In the genomic region with DNA sequence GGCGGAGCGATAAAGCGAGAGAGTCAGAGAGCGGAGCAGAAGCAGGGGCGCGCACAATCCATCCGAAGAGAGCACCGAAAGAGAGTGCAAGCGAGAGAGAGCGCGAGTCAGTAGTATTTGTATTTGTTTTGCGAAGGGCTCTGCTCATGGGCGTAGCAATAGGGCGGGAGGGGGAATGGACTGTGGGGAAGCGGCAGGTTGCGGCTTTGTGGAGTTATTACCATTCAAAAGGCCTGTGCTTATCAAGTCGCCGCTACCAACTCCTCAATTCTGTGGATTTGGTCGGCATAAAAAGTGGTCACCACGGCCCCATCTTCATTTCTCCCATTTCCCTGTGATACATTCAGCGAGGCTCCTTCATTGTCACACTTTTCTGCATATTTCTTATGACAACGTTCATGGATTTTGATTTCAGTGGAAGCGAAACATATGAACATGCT, we compare ENCODE assay signal across 1 fruit fly cellular context.
TF ChIP-seq lines count a peak whose summit lies in the region.

No protein-coding gene starts in this region.

TF ChIP-seq in whole organism, embryonic, 481 proteins besides CTCF, POLR2A, EP300 and RAD21 (continued from another document):
- TF ChIP-seq sisA (GFP tag; IDR thresholded peaks at IDR 0.05; lab: Robert Waterston, UW), result peak; percentile 38; the same call in 1 of the 2 replicates
- TF ChIP-seq sna (GFP tag; IDR thresholded peaks at IDR 0.05; lab: Robert Waterston, UW; ENCODE audit: partially characterized antibody), result 0 out of 2 replicates have a peak, but pooled peaks have one; percentile 14
- TF ChIP-seq CG12236 (GFP tag; optimal IDR thresholded peaks at IDR 0.05; lab: Kevin White, UChicago), result no peak
- TF ChIP-seq HmgZ (tag; optimal IDR thresholded peaks at IDR 0.05; lab: Kevin White, UChicago), result peak; percentile 54
- TF ChIP-seq ato (GFP tag; IDR thresholded peaks at IDR 0.05; lab: Robert Waterston, UW; ENCODE audit: partially characterized antibody), result no peak
- peak; percentile 79; the same call in 2 of the 3 replicates for TF ChIP-seq z (GFP tag; IDR thresholded peaks at IDR 0.05; lab: Robert Waterston, UW)
- peak; percentile 29; the same call in 1 of the 2 replicates for TF ChIP-seq CG3847 (GFP tag; IDR thresholded peaks at IDR 0.05; lab: Robert Waterston, UW)
- peak; percentile 32; the same call in 1 of the 2 replicates for TF ChIP-seq E2f1 (GFP tag; IDR thresholded peaks at IDR 0.05; lab: Robert Waterston, UW)
- TF ChIP-seq CG14014 (GFP tag; IDR thresholded peaks at IDR 0.05; lab: Robert Waterston, UW), result no peak; the same call in 1 of the 2 replicates
- peak; percentile 49; the same call in 1 of the 2 replicates for TF ChIP-seq Ada2b (GFP tag; IDR thresholded peaks at IDR 0.05; lab: Robert Waterston, UW)
- TF ChIP-seq CG9817 (tag; optimal IDR thresholded peaks at IDR 0.05; lab: Kevin White, UChicago), result peak; percentile 38
- TF ChIP-seq CG11085 (GFP tag; IDR thresholded peaks at IDR 0.05; lab: Robert Waterston, UW), result peak; percentile 18; the same call in 1 of the 2 replicates
- peak; percentile 53 for TF ChIP-seq Fer3 (tag; optimal IDR thresholded peaks at IDR 0.05; lab: Kevin White, UChicago)
- peak; percentile 15 for TF ChIP-seq CG7928 (GFP tag; optimal IDR thresholded peaks at IDR 0.05; lab: Kevin White, UChicago)
- TF ChIP-seq CG12744 (GFP tag; optimal IDR thresholded peaks at IDR 0.05; lab: Kevin White, UChicago), result no peak
- peak; percentile 78 for TF ChIP-seq HLHmδ (GFP tag; optimal IDR thresholded peaks at IDR 0.05; lab: Kevin White, UChicago)
- TF ChIP-seq CG12769 (tag; optimal IDR thresholded peaks at IDR 0.05; lab: Kevin White, UChicago), result peak; percentile 80
- peak; percentile 4 for TF ChIP-seq Antp (GFP tag; optimal IDR thresholded peaks at IDR 0.05; lab: Kevin White, UChicago)
- TF ChIP-seq kah (GFP tag; optimal IDR thresholded peaks at IDR 0.05; lab: Kevin White, UChicago), result no peak
- peak; percentile 35 for TF ChIP-seq CG13424 (tag; optimal IDR thresholded peaks at IDR 0.05; lab: Kevin White, UChicago)
- no peak for TF ChIP-seq MESR4 (GFP tag; optimal IDR thresholded peaks at IDR 0.05; lab: Kevin White, UChicago)
- peak; percentile 30 for TF ChIP-seq caup (GFP tag; optimal IDR thresholded peaks at IDR 0.05; lab: Kevin White, UChicago; ENCODE audit: severe bottlenecking)
- peak; percentile 57; the same call in 1 of the 2 replicates for TF ChIP-seq al (GFP tag; IDR thresholded peaks at IDR 0.05; lab: Robert Waterston, UW)
- TF ChIP-seq CG18262 (tag; optimal IDR thresholded peaks at IDR 0.05; lab: Kevin White, UChicago), result no peak
- peak in 1 of 2 experiments; percentile 55 for TF ChIP-seq Hr51 (GFP tag; optimal IDR thresholded peaks at IDR 0.05; lab: Kevin White, UChicago)
- TF ChIP-seq CG13123 (GFP tag; optimal IDR thresholded peaks at IDR 0.05; lab: Kevin White, UChicago), result no peak
- TF ChIP-seq Hmr (GFP tag; optimal IDR thresholded peaks at IDR 0.05; lab: Kevin White, UChicago), result peak; percentile 69
- no peak for TF ChIP-seq Nf-YC (tag; optimal IDR thresholded peaks at IDR 0.05; lab: Kevin White, UChicago)
- peak in 1 of 2 experiments; percentile 18 for TF ChIP-seq dpn (GFP tag; optimal IDR thresholded peaks at IDR 0.05; lab: Kevin White, UChicago)
- peak; percentile 29; the same call in 1 of the 3 replicates for TF ChIP-seq CG11695 (GFP tag; IDR thresholded peaks at IDR 0.05; lab: Robert Waterston, UW)
- TF ChIP-seq B-H1 (GFP tag; IDR thresholded peaks at IDR 0.05; lab: Robert Waterston, UW), result peak; percentile 34; the same call in 1 of the 3 replicates
- peak; percentile 15 for TF ChIP-seq CG13296 (GFP tag; optimal IDR thresholded peaks at IDR 0.05; lab: Kevin White, UChicago)
- TF ChIP-seq dan (GFP tag; IDR thresholded peaks at IDR 0.05; lab: Robert Waterston, UW), result no peak
- TF ChIP-seq CG11093 (GFP tag; IDR thresholded peaks at IDR 0.05; lab: Robert Waterston, UW), result no peak
- peak; percentile 24; the same call in 1 of the 2 replicates for TF ChIP-seq Xrp1 (GFP tag; IDR thresholded peaks at IDR 0.05; lab: Robert Waterston, UW)
- peak; percentile 95 to 99 for TF ChIP-seq Trl (optimal IDR thresholded peaks at IDR 0.05; lab: Kevin White, UChicago)
- no peak for TF ChIP-seq Trl (GFP tag; optimal IDR thresholded peaks at IDR 0.05; lab: Kevin White, UChicago)
- TF ChIP-seq mam (GFP tag; optimal IDR thresholded peaks at IDR 0.05; lab: Kevin White, UChicago), result peak; percentile 38
- peak; percentile 34 for TF ChIP-seq dmrt99B (tag; optimal IDR thresholded peaks at IDR 0.05; lab: Kevin White, UChicago)
- TF ChIP-seq hbn (GFP tag; IDR thresholded peaks at IDR 0.05; lab: Robert Waterston, UW; ENCODE audit: partially characterized antibody), result no peak
- peak; percentile 63 for TF ChIP-seq CG15514 (GFP tag; optimal IDR thresholded peaks at IDR 0.05; lab: Kevin White, UChicago)
- peak; percentile 4 for TF ChIP-seq nerfin-1 (tag; optimal IDR thresholded peaks at IDR 0.05; lab: Kevin White, UChicago)
- TF ChIP-seq CG12219 (GFP tag; optimal IDR thresholded peaks at IDR 0.05; lab: Kevin White, UChicago), result peak; percentile 16
- peak; percentile 31 for TF ChIP-seq CG15011 (GFP tag; optimal IDR thresholded peaks at IDR 0.05; lab: Kevin White, UChicago)
- peak in 1 of 2 experiments; percentile 38 for TF ChIP-seq bsh (GFP tag; optimal IDR thresholded peaks at IDR 0.05; lab: Kevin White, UChicago)
- TF ChIP-seq CG13894 (tag; optimal IDR thresholded peaks at IDR 0.05; lab: Kevin White, UChicago), result peak; percentile 61
- TF ChIP-seq Hey (tag; optimal IDR thresholded peaks at IDR 0.05; lab: Kevin White, UChicago), result no peak
- TF ChIP-seq grau (tag; optimal IDR thresholded peaks at IDR 0.05; lab: Kevin White, UChicago), result peak; percentile 58
- TF ChIP-seq CG9876 (GFP tag; optimal IDR thresholded peaks at IDR 0.05; lab: Kevin White, UChicago), result no peak
- TF ChIP-seq crol (GFP tag; IDR thresholded peaks at IDR 0.05; lab: Robert Waterston, UW), result peak; percentile 95
- no peak for TF ChIP-seq gt (GFP tag; IDR thresholded peaks at IDR 0.05; lab: Robert Waterston, UW)
- peak; percentile 37 for TF ChIP-seq CG3995 (GFP tag; optimal IDR thresholded peaks at IDR 0.05; lab: Kevin White, UChicago)
- TF ChIP-seq CG10274 (GFP tag; optimal IDR thresholded peaks at IDR 0.05; lab: Kevin White, UChicago), result peak; percentile 5
- peak; percentile 45 for TF ChIP-seq scrt (GFP tag; optimal IDR thresholded peaks at IDR 0.05; lab: Kevin White, UChicago)
- peak; percentile 36 for TF ChIP-seq CG1603 (tag; optimal IDR thresholded peaks at IDR 0.05; lab: Kevin White, UChicago)
- TF ChIP-seq CG2712 (tag; optimal IDR thresholded peaks at IDR 0.05; lab: Kevin White, UChicago), result peak; percentile 11
- TF ChIP-seq CG2678 (tag; optimal IDR thresholded peaks at IDR 0.05; lab: Kevin White, UChicago), result peak; percentile 70
- peak; percentile 48; the same call in 2 of the 3 replicates for TF ChIP-seq Aef1 (GFP tag; IDR thresholded peaks at IDR 0.05; lab: Robert Waterston, UW)
- peak; percentile 62 for TF ChIP-seq CG9215 (GFP tag; IDR thresholded peaks at IDR 0.05; lab: Robert Waterston, UW)
- no peak for TF ChIP-seq hkb (optimal IDR thresholded peaks at IDR 0.05; lab: Kevin White, UChicago)
- peak; percentile 6; the same call in 1 of the 2 replicates for TF ChIP-seq hkb (GFP tag; IDR thresholded peaks at IDR 0.05; lab: Robert Waterston, UW)
- TF ChIP-seq ci (GFP tag; IDR thresholded peaks at IDR 0.05; lab: Robert Waterston, UW), result peak; percentile 6; the same call in 1 of the 3 replicates
- 0 out of 2 replicates have a peak, but pooled peaks have one; percentile 15 for TF ChIP-seq sim (GFP tag; IDR thresholded peaks at IDR 0.05; lab: Robert Waterston, UW)
- no peak for TF ChIP-seq CG9437 (GFP tag; optimal IDR thresholded peaks at IDR 0.05; lab: Kevin White, UChicago)
- TF ChIP-seq schlank (tag; optimal IDR thresholded peaks at IDR 0.05; lab: Kevin White, UChicago), result peak; percentile 52
- peak; percentile 34 for TF ChIP-seq CG4328 (GFP tag; optimal IDR thresholded peaks at IDR 0.05; lab: Kevin White, UChicago)
- TF ChIP-seq sens-2 (GFP tag; IDR thresholded peaks at IDR 0.05; lab: Robert Waterston, UW), result peak; percentile 19; the same call in 1 of the 2 replicates
- TF ChIP-seq br (optimal IDR thresholded peaks at IDR 0.05; lab: Kevin White, UChicago), result no peak
- peak; percentile 46 for TF ChIP-seq Atf6 (GFP tag; IDR thresholded peaks at IDR 0.05; lab: Robert Waterston, UW)
- peak; percentile 21 for TF ChIP-seq CG34376 (GFP tag; optimal IDR thresholded peaks at IDR 0.05; lab: Kevin White, UChicago)
- TF ChIP-seq sug (tag; optimal IDR thresholded peaks at IDR 0.05; lab: Kevin White, UChicago), result peak; percentile 42
- peak; percentile 83 for TF ChIP-seq CG3163 (GFP tag; optimal IDR thresholded peaks at IDR 0.05; lab: Kevin White, UChicago)
- no peak for TF ChIP-seq YL-1 (GFP tag; optimal IDR thresholded peaks at IDR 0.05; lab: Kevin White, UChicago)
- no peak for TF ChIP-seq dm (GFP tag; optimal IDR thresholded peaks at IDR 0.05; lab: Kevin White, UChicago)
- TF ChIP-seq lab (GFP tag; optimal IDR thresholded peaks at IDR 0.05; lab: Kevin White, UChicago), result peak; percentile 61
- TF ChIP-seq sc (optimal IDR thresholded peaks at IDR 0.05; lab: Kevin White, UChicago), result no peak
- TF ChIP-seq sc (GFP tag; optimal IDR thresholded peaks at IDR 0.05; lab: Kevin White, UChicago), result no peak
- peak; percentile 51 for TF ChIP-seq CG15269 (tag; optimal IDR thresholded peaks at IDR 0.05; lab: Kevin White, UChicago)
- TF ChIP-seq Asciz (GFP tag; optimal IDR thresholded peaks at IDR 0.05; lab: Kevin White, UChicago), result no peak
- TF ChIP-seq ewg (GFP tag; optimal IDR thresholded peaks at IDR 0.05; lab: Kevin White, UChicago), result peak; percentile 19
- peak; percentile 62 for TF ChIP-seq CoRest (tag; optimal IDR thresholded peaks at IDR 0.05; lab: Kevin White, UChicago)
- no peak for TF ChIP-seq nerfin-2 (GFP tag; IDR thresholded peaks at IDR 0.05; lab: Robert Waterston, UW; ENCODE audit: partially characterized antibody)
- peak; percentile 8 for TF ChIP-seq CG6254 (GFP tag; optimal IDR thresholded peaks at IDR 0.05; lab: Kevin White, UChicago)
- TF ChIP-seq CG6272 (GFP tag; IDR thresholded peaks at IDR 0.05; lab: Robert Waterston, UW), result peak; percentile 34
- TF ChIP-seq salm (tag; optimal IDR thresholded peaks at IDR 0.05; lab: Kevin White, UChicago), result peak; percentile 7
- peak; percentile 53 for TF ChIP-seq NFAT (GFP tag; IDR thresholded peaks at IDR 0.05; lab: Robert Waterston, UW)
- TF ChIP-seq CG18011 (GFP tag; optimal IDR thresholded peaks at IDR 0.05; lab: Kevin White, UChicago), result peak; percentile 34
- TF ChIP-seq mirr (GFP tag; optimal IDR thresholded peaks at IDR 0.05; lab: Kevin White, UChicago), result no peak
- peak; percentile 51; the same call in 2 of the 3 replicates for TF ChIP-seq CG7357 (GFP tag; IDR thresholded peaks at IDR 0.05; lab: Robert Waterston, UW)
- no peak for TF ChIP-seq bowl (GFP tag; IDR thresholded peaks at IDR 0.05; lab: Robert Waterston, UW)
- TF ChIP-seq Usf (GFP tag; optimal IDR thresholded peaks at IDR 0.05; lab: Kevin White, UChicago), result peak; percentile 35
- TF ChIP-seq CG32532 (GFP tag; IDR thresholded peaks at IDR 0.05; lab: Robert Waterston, UW), result peak; percentile 65
- no peak for TF ChIP-seq CrebB (tag; optimal IDR thresholded peaks at IDR 0.05; lab: Kevin White, UChicago)
- no peak for TF ChIP-seq CG3065 (GFP tag; optimal IDR thresholded peaks at IDR 0.05; lab: Kevin White, UChicago)
- TF ChIP-seq Dbx (GFP tag; IDR thresholded peaks at IDR 0.05; lab: Robert Waterston, UW), result no peak
- TF ChIP-seq CG3281 (GFP tag; optimal IDR thresholded peaks at IDR 0.05; lab: Kevin White, UChicago), result peak; percentile 69
- TF ChIP-seq CG18599 (GFP tag; optimal IDR thresholded peaks at IDR 0.05; lab: Kevin White, UChicago), result peak; percentile 77
- TF ChIP-seq H15 (GFP tag; IDR thresholded peaks at IDR 0.05; lab: Robert Waterston, UW), result 0 out of 3 replicates have a peak, but pooled peaks have one; percentile 13
- peak; percentile 31 for TF ChIP-seq zf30C (GFP tag; optimal IDR thresholded peaks at IDR 0.05; lab: Kevin White, UChicago)
- peak; percentile 42 for TF ChIP-seq D19B (GFP tag; optimal IDR thresholded peaks at IDR 0.05; lab: Kevin White, UChicago)
- TF ChIP-seq CG17385 (GFP tag; optimal IDR thresholded peaks at IDR 0.05; lab: Kevin White, UChicago), result no peak
- TF ChIP-seq sr (GFP tag; IDR thresholded peaks at IDR 0.05; lab: Robert Waterston, UW), result peak; percentile 5; the same call in 1 of the 3 replicates
- no peak for TF ChIP-seq CG14860 (GFP tag; IDR thresholded peaks at IDR 0.05; lab: Robert Waterston, UW; ENCODE audit: partially characterized antibody)
- 0 out of 3 replicates have a peak, but pooled peaks have one; percentile 27 for TF ChIP-seq CG6175 (GFP tag; IDR thresholded peaks at IDR 0.05; lab: Robert Waterston, UW)
- peak; percentile 55 for TF ChIP-seq bcd (GFP tag; optimal IDR thresholded peaks at IDR 0.05; lab: Kevin White, UChicago)
- no peak for TF ChIP-seq pan (optimal IDR thresholded peaks at IDR 0.05; lab: Kevin White, UChicago)
- TF ChIP-seq pan (GFP tag; optimal IDR thresholded peaks at IDR 0.05 in 1 of 2, IDR thresholded peaks at IDR 0.05 in 1 of 2), result peak in 1 of 2 experiments; percentile 57
- no peak for TF ChIP-seq CG11723 (GFP tag; optimal IDR thresholded peaks at IDR 0.05; lab: Kevin White, UChicago)
- no peak for TF ChIP-seq CG3726 (GFP tag; IDR thresholded peaks at IDR 0.05; lab: Robert Waterston, UW)
- TF ChIP-seq unc-4 (GFP tag; IDR thresholded peaks at IDR 0.05; lab: Robert Waterston, UW; ENCODE audit: partially characterized antibody), result no peak
- peak; percentile 17 for TF ChIP-seq Sox100B (GFP tag; optimal IDR thresholded peaks at IDR 0.05; lab: Kevin White, UChicago)
- TF ChIP-seq CG12155 (GFP tag; optimal IDR thresholded peaks at IDR 0.05; lab: Kevin White, UChicago), result peak; percentile 46
- TF ChIP-seq ham (GFP tag; IDR thresholded peaks at IDR 0.05; lab: Robert Waterston, UW), result peak; percentile 37; the same call in 1 of the 2 replicates
- TF ChIP-seq CG7839 (tag; optimal IDR thresholded peaks at IDR 0.05; lab: Kevin White, UChicago), result peak; percentile 48
